Fruit fly (Drosophila melanogaster) whole organism, prepupa: Measurements from ENCODE around the gene Ube4B.

Experiments
- CG6808 ChIP-seq: fragments of 200-800 bp; sonication (Bioruptor generic); optimal IDR thresholded peaks from 3 replicates; lab custom pipeline; 2017; ENCODE audit warnings: missing biosample characterization, missing genetic modification characterization, mild to moderate bottlenecking, moderate library complexity, missing genetic modification reagents
- Gug ChIP-seq: fragments of 200-800 bp; sonication (Bioruptor generic); IDR thresholded peaks from 2 replicates; pipeline ENCODE4 v1.3.6; 2022; ENCODE audit warnings: missing biosample characterization, missing genetic modification characterization
- pdm3 ChIP-seq: fragments of 200-800 bp; sonication (Bioruptor generic); optimal IDR thresholded peaks from 3 replicates; lab custom pipeline; 2016; ENCODE audit warnings: missing biosample characterization, missing genetic modification characterization
- salr ChIP-seq, 2 experiments: fragments of 200-800 bp; sonication (Bioruptor generic); optimal IDR thresholded peaks; 3 replicates each; lab custom pipeline; 2016 to 2018; ENCODE audit warnings: missing biosample characterization in 2 of 2, missing genetic modification characterization in 2 of 2, mild to moderate bottlenecking in 1 of 2
- spab ChIP-seq: fragments of 200-800 bp; sonication (Bioruptor generic); optimal IDR thresholded peaks from 2 replicates; lab custom pipeline; 2017; ENCODE audit warnings: missing biosample characterization, mild to moderate bottlenecking, missing genetic modification characterization, missing genetic modification reagents
- svp ChIP-seq: fragments of 200-800 bp; sonication (Bioruptor generic); peaks from one replicate; lab custom pipeline; 2016; ENCODE audit warnings: missing biosample characterization, missing genetic modification characterization

dm6 chr2L:12966290-12966689, 52.9 kb downstream of the Ube4B start, which contains the start of gene CG16800:
- TF ChIP-seq salr (GFP tag; optimal IDR thresholded peaks at IDR 0.05; lab: Kevin White, UChicago) (no peak), Gug (no peak), CG6808 (GFP tag; lab: Kevin White, UChicago) (no peak), spab (GFP tag; lab: Kevin White, UChicago) (no peak), pdm3 (no peak), svp (no peak)
